Worm (Caenorhabditis elegans) whole organism, L1 larva: Measurements from ENCODE around the gene Y50D4A.6.

ENCODE experiments used
- C34B4.2 ChIP-seq: sonication (generic microtip); optimal IDR thresholded peaks from 2 replicates; lab custom pipeline; 2017; ENCODE audit warnings: mild to moderate bottlenecking, missing genetic modification characterization, missing compliant biosample characterization
- F16B12.6 ChIP-seq: fragments of 150-350 bp; optimal IDR thresholded peaks from 2 replicates; lab custom pipeline; 2014; ENCODE audit warnings: missing biosample characterization, missing genetic modification characterization
- ama-1 ChIP-seq: fragments of 150-350 bp; optimal IDR thresholded peaks from 2 replicates; lab custom pipeline; 2014
- blmp-1 ChIP-seq: fragments of 150-350 bp; optimal IDR thresholded peaks from 2 replicates; lab custom pipeline; 2014; ENCODE audit warnings: missing biosample characterization, missing genetic modification characterization
- ceh-63 ChIP-seq: fragments of 200-800 bp; sonication (Bioruptor generic); optimal IDR thresholded peaks from 2 replicates; lab custom pipeline; 2018; ENCODE audit warnings: mild to moderate bottlenecking, missing genetic modification characterization, missing compliant biosample characterization
- ceh-8 ChIP-seq: fragments of 200-800 bp; sonication (Bioruptor generic); optimal IDR thresholded peaks from 2 replicates; lab custom pipeline; 2018; ENCODE audit warnings: mild to moderate bottlenecking, missing genetic modification characterization, moderate library complexity, missing compliant biosample characterization
- ceh-82 ChIP-seq, 3 experiments: fragments of 150-350 bp in 1 of 3; sonication (generic microtip) in 2 of 3; optimal IDR thresholded peaks; 2 replicates each; lab custom pipeline; 2014 to 2017; ENCODE audit warnings: missing biosample characterization in 3 of 3, missing genetic modification characterization in 3 of 3
- ces-1 ChIP-seq: fragments of 150-350 bp; optimal IDR thresholded peaks from 2 replicates; lab custom pipeline; 2014; ENCODE audit warnings: missing biosample characterization, missing genetic modification reagents, missing genetic modification characterization
- dsc-1 ChIP-seq: sonication (generic microtip); optimal IDR thresholded peaks from 2 replicates; lab custom pipeline; 2016; ENCODE audit warnings: mild to moderate bottlenecking, missing genetic modification characterization, missing compliant biosample characterization
- egl-13 ChIP-seq: sonication (generic microtip); optimal IDR thresholded peaks from 2 replicates; lab custom pipeline; 2016; ENCODE audit warnings: missing genotype, missing genetic modification reagents, missing genetic modification characterization, missing compliant biosample characterization
- elt-2 ChIP-seq: sonication (generic microtip); optimal IDR thresholded peaks from 2 replicates; lab custom pipeline; 2016; ENCODE audit warnings: missing genetic modification characterization, mild to moderate bottlenecking, inconsistent platforms, missing compliant biosample characterization, missing genetic modification reagents
- elt-3 ChIP-seq, 6 experiments: fragments of 150-350 bp in 1 of 6; sonication (generic microtip); optimal IDR thresholded peaks; 2 replicates each; lab custom pipeline; 2017 to 2018; ENCODE audit warnings: missing biosample characterization in 6 of 6, missing genetic modification characterization in 6 of 6, inconsistent platforms in 1 of 6
- fkh-4 ChIP-seq: sonication (generic microtip); optimal IDR thresholded peaks from 2 replicates; lab custom pipeline; 2016; ENCODE audit warnings: missing compliant biosample characterization, missing genetic modification characterization, borderline replicate concordance
- fkh-8 ChIP-seq: sonication (generic microtip); optimal IDR thresholded peaks from 2 replicates; lab custom pipeline; 2016; ENCODE audit warnings: mild to moderate bottlenecking, missing genetic modification characterization, missing compliant biosample characterization
- fos-1 ChIP-seq: fragments of 150-350 bp; optimal IDR thresholded peaks from 2 replicates; lab custom pipeline; 2014; ENCODE audit warnings: missing biosample characterization, missing genetic modification characterization
- grh-1 ChIP-seq: fragments of 200-800 bp; sonication (Bioruptor generic); IDR thresholded peaks from 2 replicates; pipeline ENCODE4 v1.3.6; 2022; ENCODE audit warnings: missing genetic modification reagents, missing genetic modification characterization, missing compliant biosample characterization
- hlh-17 ChIP-seq: fragments of 200-800 bp; sonication (Bioruptor generic); optimal IDR thresholded peaks from 2 replicates; lab custom pipeline; 2018; ENCODE audit warnings: missing genetic modification characterization, mild to moderate bottlenecking, missing compliant biosample characterization, moderate library complexity, borderline replicate concordance
- hpl-2 ChIP-seq: fragments of 150-350 bp; optimal IDR thresholded peaks from 2 replicates; lab custom pipeline; 2014; ENCODE audit warnings: missing biosample characterization, missing genetic modification reagents, missing genetic modification characterization
- irx-1 ChIP-seq: sonication (generic microtip); optimal IDR thresholded peaks from 2 replicates; lab custom pipeline; 2016; ENCODE audit warnings: missing genetic modification characterization, missing compliant biosample characterization
- jun-1 ChIP-seq: fragments of 150-350 bp; optimal IDR thresholded peaks from 2 replicates; lab custom pipeline; 2014; ENCODE audit warnings: missing biosample characterization, missing genetic modification reagents, missing genetic modification characterization
- lin-14 ChIP-seq: fragments of 200-800 bp; sonication (Bioruptor generic); optimal IDR thresholded peaks from 2 replicates; lab custom pipeline; 2018; ENCODE audit warnings: mild to moderate bottlenecking, missing genetic modification characterization, moderate library complexity, missing compliant biosample characterization
- lin-15B ChIP-seq: fragments of 150-350 bp; sonication (generic microtip); optimal IDR thresholded peaks from 3 replicates; lab custom pipeline; 2014; ENCODE audit warnings: missing biosample characterization, missing genetic modification characterization
- lin-35 ChIP-seq, 2 experiments: fragments of 150-350 bp; optimal IDR thresholded peaks; 2 replicates each; lab custom pipeline; 2014; ENCODE audit warnings: missing biosample characterization in 2 of 2, missing genetic modification characterization in 2 of 2, missing genetic modification reagents in 2 of 2
- lin-39 ChIP-seq: fragments of 150-350 bp; optimal IDR thresholded peaks from 2 replicates; lab custom pipeline; 2014; ENCODE audit warnings: missing biosample characterization, missing genetic modification reagents, missing genetic modification characterization
- lir-3 ChIP-seq: sonication (generic microtip); optimal IDR thresholded peaks from 2 replicates; lab custom pipeline; 2016; ENCODE audit warnings: mild to moderate bottlenecking, missing genetic modification characterization, moderate library complexity, missing compliant biosample characterization; ENCODE audit not compliant: poor library complexity
- lsy-2 ChIP-seq, 2 experiments: fragments of 150-350 bp; optimal IDR thresholded peaks; 2 replicates each; lab custom pipeline; 2014; ENCODE audit warnings: missing biosample characterization in 2 of 2, missing genetic modification characterization in 2 of 2
- mab-9 ChIP-seq: fragments of 200-800 bp; sonication (Bioruptor generic); IDR thresholded peaks from 2 replicates; pipeline ENCODE4 v1.3.6; 2022; ENCODE audit warnings: missing genetic modification reagents, missing genetic modification characterization, missing compliant biosample characterization
- mdl-1 ChIP-seq, 2 experiments: fragments of 150-350 bp; optimal IDR thresholded peaks; 2 replicates each; lab custom pipeline; 2014 to 2017; ENCODE audit warnings: missing biosample characterization in 2 of 2, missing genetic modification characterization in 2 of 2, inconsistent platforms in 1 of 2
- mef-2 ChIP-seq: fragments of 150-350 bp; optimal IDR thresholded peaks from 2 replicates; lab custom pipeline; 2014; ENCODE audit warnings: missing biosample characterization, missing genetic modification characterization
- nhr-11 ChIP-seq: fragments of 150-350 bp; optimal IDR thresholded peaks from 2 replicates; lab custom pipeline; 2014; ENCODE audit warnings: missing biosample characterization, missing genetic modification characterization
- nhr-12 ChIP-seq: sonication (generic microtip); optimal IDR thresholded peaks from 2 replicates; lab custom pipeline; 2017; ENCODE audit warnings: missing biosample characterization, missing genetic modification characterization
- nhr-20 ChIP-seq: sonication (generic microtip); optimal IDR thresholded peaks from 2 replicates; lab custom pipeline; 2016; ENCODE audit warnings: mild to moderate bottlenecking, missing genetic modification characterization, missing compliant biosample characterization
- nhr-237 ChIP-seq: fragments of 150-350 bp; optimal IDR thresholded peaks from 2 replicates; lab custom pipeline; 2014; ENCODE audit warnings: missing biosample characterization, missing genetic modification characterization
- nhr-28 ChIP-seq: fragments of 150-350 bp; optimal IDR thresholded peaks from 2 replicates; lab custom pipeline; 2014; ENCODE audit warnings: missing biosample characterization, missing genetic modification characterization
- nhr-76 ChIP-seq: sonication (generic microtip); optimal IDR thresholded peaks from 2 replicates; lab custom pipeline; 2017; ENCODE audit warnings: missing biosample characterization, missing genetic modification characterization
- nhr-77 ChIP-seq: fragments of 150-350 bp; optimal IDR thresholded peaks from 2 replicates; lab custom pipeline; 2014; ENCODE audit warnings: missing biosample characterization, missing genetic modification characterization
- nhr-84 ChIP-seq: sonication (generic microtip); optimal IDR thresholded peaks from 2 replicates; lab custom pipeline; 2017; ENCODE audit warnings: missing biosample characterization, missing genetic modification characterization
- nhr-85 ChIP-seq: sonication (generic microtip); peaks from one replicate; lab custom pipeline; 2016; ENCODE audit warnings: missing genetic modification characterization, inconsistent platforms, missing compliant biosample characterization
- nhr-90 ChIP-seq: sonication (generic microtip); optimal IDR thresholded peaks from 2 replicates; lab custom pipeline; 2016; ENCODE audit warnings: mild to moderate bottlenecking, missing genetic modification characterization, missing compliant biosample characterization; ENCODE audit not compliant: poor library complexity
- pag-3 ChIP-seq: sonication (generic microtip); optimal IDR thresholded peaks from 2 replicates; lab custom pipeline; 2017; ENCODE audit warnings: missing genetic modification characterization, mild to moderate bottlenecking, missing compliant biosample characterization, antibody characterized with exemption, borderline replicate concordance; ENCODE audit not compliant: insufficient read depth
- pax-3 ChIP-seq: fragments of 200-800 bp; sonication (Bioruptor generic); optimal IDR thresholded peaks from 2 replicates; lab custom pipeline; 2018; ENCODE audit warnings: mild to moderate bottlenecking, missing genetic modification characterization, moderate library complexity, missing compliant biosample characterization
- pqm-1 ChIP-seq: sonication (generic microtip); optimal IDR thresholded peaks from 3 replicates; lab custom pipeline; 2017; ENCODE audit warnings: missing biosample characterization, missing genetic modification characterization
- rnt-1 ChIP-seq: sonication (generic microtip); optimal IDR thresholded peaks from 2 replicates; lab custom pipeline; 2016; ENCODE audit warnings: mild to moderate bottlenecking, missing genetic modification characterization, moderate library complexity, missing compliant biosample characterization
- skn-1 ChIP-seq: fragments of 150-350 bp; optimal IDR thresholded peaks from 2 replicates; lab custom pipeline; 2014; ENCODE audit warnings: missing biosample characterization, missing genetic modification characterization
- sox-4 ChIP-seq: sonication (generic microtip); optimal IDR thresholded peaks from 2 replicates; lab custom pipeline; 2016; ENCODE audit warnings: missing genetic modification characterization, missing compliant biosample characterization
- sptf-1 ChIP-seq: fragments of 150-350 bp; optimal IDR thresholded peaks from 2 replicates; lab custom pipeline; 2014; ENCODE audit warnings: missing biosample characterization, missing genetic modification characterization
- sup-37 ChIP-seq: fragments of 200-800 bp; sonication (Bioruptor generic); optimal IDR thresholded peaks from 2 replicates; lab custom pipeline; 2018; ENCODE audit warnings: mild to moderate bottlenecking, missing genetic modification characterization, missing compliant biosample characterization
- swsn-7 ChIP-seq: sonication (generic microtip); optimal IDR thresholded peaks from 2 replicates; lab custom pipeline; 2016; ENCODE audit warnings: missing genetic modification characterization, missing compliant biosample characterization
- unc-30 ChIP-seq: sonication (generic microtip); optimal IDR thresholded peaks from 2 replicates; lab custom pipeline; 2017; ENCODE audit warnings: missing biosample characterization, missing genetic modification characterization
- unc-62 ChIP-seq: fragments of 150-350 bp; optimal IDR thresholded peaks from 2 replicates; lab custom pipeline; 2014; ENCODE audit warnings: missing biosample characterization, missing genetic modification reagents, missing genetic modification characterization
- unc-86 ChIP-seq: sonication (generic microtip); optimal IDR thresholded peaks from 2 replicates; lab custom pipeline; 2016; ENCODE audit warnings: missing genetic modification characterization, missing compliant biosample characterization
- unc-98 ChIP-seq: fragments of 200-800 bp; sonication (Bioruptor generic); IDR thresholded peaks from 2 replicates; pipeline ENCODE4 v1.3.6; 2022; ENCODE audit warnings: missing genetic modification characterization, missing compliant biosample characterization
- zag-1 ChIP-seq: fragments of 150-350 bp; optimal IDR thresholded peaks from 2 replicates; lab custom pipeline; 2014; ENCODE audit warnings: missing biosample characterization, missing genetic modification characterization
- zip-4 ChIP-seq: fragments of 200-800 bp; sonication (Bioruptor generic); optimal IDR thresholded peaks from 2 replicates; lab custom pipeline; 2018; ENCODE audit warnings: mild to moderate bottlenecking, missing genetic modification characterization, moderate library complexity, missing compliant biosample characterization

The Y50D4A.6 gene

DNA sequence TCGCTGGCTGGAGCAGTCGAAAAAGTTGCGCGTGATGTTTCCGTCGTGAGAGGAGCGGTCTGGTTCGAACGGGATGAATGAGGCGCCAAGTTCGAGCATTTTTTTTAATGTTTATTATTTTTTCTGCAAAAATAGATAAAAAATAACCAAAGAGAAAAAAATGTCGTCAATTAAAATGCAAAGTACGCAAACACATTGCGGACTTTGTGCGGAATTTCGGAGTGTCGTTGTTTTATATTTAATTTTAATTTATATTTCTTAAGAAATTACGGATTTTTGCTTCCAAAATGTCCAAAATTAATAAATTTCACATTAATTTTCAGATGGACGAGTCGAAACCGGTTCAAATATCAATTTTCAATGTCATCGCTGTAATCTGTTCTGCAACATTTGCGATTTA lies 3.1 kb downstream of the Y50D4A.6 start, which contains the start of the genes wrb-1 and Y50D4A.4 (continued):
- TF ChIP-seq ceh-82 (tag; optimal IDR thresholded peaks at IDR 0.05; lab: Kevin White, UChicago) (peak; percentile 52 to 71 (median 70)), unc-30 (no peak), pax-3 (tag; lab: Kevin White, UChicago) (no peak), lsy-2 (tag; optimal IDR thresholded peaks at IDR 0.05; lab: Kevin White, UChicago) (peak; percentile 80 to 85), grh-1 (GFP tag; lab: Robert Waterston, UW) (no peak), sox-4 (peak; percentile 1), mab-9 (GFP tag; lab: Robert Waterston, UW) (no peak), mef-2 (tag; lab: Kevin White, UChicago) (no peak), elt-2 (tag; lab: Kevin White, UChicago) (no peak), nhr-85 (tag; lab: Kevin White, UChicago) (no peak), ceh-8 (no peak), zag-1 (no peak), nhr-90 (tag; lab: Kevin White, UChicago) (peak; percentile 71), pag-3 (no peak), ces-1 (GFP tag; lab: Kevin White, UChicago) (no peak), nhr-11 (tag; lab: Kevin White, UChicago) (no peak), fkh-4 (tag; lab: Kevin White, UChicago) (no peak), nhr-84 (no peak), ceh-63 (no peak), lin-35 (GFP tag; optimal IDR thresholded peaks at IDR 0.05; lab: Kevin White, UChicago) (peak; percentile 80 to 82), C34B4.2 (tag; lab: Kevin White, UChicago) (no peak), sptf-1 (tag; lab: Kevin White, UChicago) (no peak), egl-13 (tag; lab: Kevin White, UChicago) (peak; percentile 64), fos-1 (no peak), F16B12.6 (peak; percentile 93), hlh-17 (no peak), rnt-1 (tag; lab: Kevin White, UChicago) (no peak), zip-4 (no peak), irx-1 (tag; lab: Kevin White, UChicago) (peak; percentile 56), jun-1 (peak; percentile 5), mdl-1 (tag; optimal IDR thresholded peaks at IDR 0.05; lab: Kevin White, UChicago) (no peak), swsn-7 (tag; lab: Kevin White, UChicago) (peak; percentile 82), nhr-76 (tag; lab: Kevin White, UChicago) (no peak), elt-3 (tag; optimal IDR thresholded peaks at IDR 0.05; lab: Kevin White, UChicago) (peak in 2 of 6 experiments; percentile 41 to 72), nhr-20 (tag; lab: Kevin White, UChicago) (peak; percentile 83), unc-98 (GFP tag; lab: Robert Waterston, UW) (no peak), unc-62 (GFP tag; lab: Kevin White, UChicago) (no peak), nhr-237 (tag; lab: Kevin White, UChicago) (no peak), lir-3 (tag; lab: Kevin White, UChicago) (no peak), dsc-1 (tag; lab: Kevin White, UChicago) (peak; percentile 75), sup-37 (GFP tag; lab: Kevin White, UChicago) (no peak), lin-15B (tag; lab: Kevin White, UChicago) (peak; percentile 76), nhr-77 (tag; lab: Kevin White, UChicago) (no peak), lin-14 (GFP tag; lab: Kevin White, UChicago) (no peak), fkh-8 (tag; lab: Kevin White, UChicago) (peak; percentile 16), skn-1 (peak; percentile 55), unc-86 (tag; lab: Kevin White, UChicago) (peak; percentile 49), blmp-1 (peak; percentile 70), ama-1 (lab: Kevin White, UChicago) (no peak), nhr-28 (tag; lab: Kevin White, UChicago) (no peak), pqm-1 (tag; lab: Kevin White, UChicago) (no peak), nhr-12 (tag; lab: Kevin White, UChicago) (no peak), hpl-2 (no peak), lin-39 (peak; percentile 46)
